Fruit fly (Drosophila melanogaster) whole organism, embryonic: ENCODE measurements around the gene CG2321.

Experiments used
- CG1602 ChIP-seq: fragments of 200-800 bp; sonication (Bioruptor generic); optimal IDR thresholded peaks from 3 replicates; lab custom pipeline; 2016; ENCODE audit warnings: missing biosample characterization, missing genetic modification characterization
- CG17328 ChIP-seq: fragments of 200-800 bp; sonication (Bioruptor generic); IDR thresholded peaks from 2 replicates; pipeline ENCODE4 v1.3.6; 2022; ENCODE audit warnings: missing biosample characterization, missing genetic modification characterization
- CG17359 ChIP-seq: fragments of 200-800 bp; sonication (Bioruptor generic); optimal IDR thresholded peaks from 3 replicates; lab custom pipeline; 2018; ENCODE audit warnings: missing biosample characterization, mild to moderate bottlenecking, missing genetic modification characterization, moderate library complexity
- CG17385 ChIP-seq: fragments of 200-800 bp; sonication (Bioruptor generic); optimal IDR thresholded peaks from 3 replicates; lab custom pipeline; 2018; ENCODE audit warnings: missing biosample characterization, mild to moderate bottlenecking, missing genetic modification characterization
- CG18619 ChIP-seq: fragments of 200-800 bp; sonication (Bioruptor generic); optimal IDR thresholded peaks from 3 replicates; lab custom pipeline; 2017; ENCODE audit warnings: missing biosample characterization, mild to moderate bottlenecking, missing genetic modification characterization
- CG5245 ChIP-seq: fragments of 200-800 bp; sonication (Bioruptor generic); optimal IDR thresholded peaks from 3 replicates; lab custom pipeline; 2016; ENCODE audit warnings: missing biosample characterization, missing genetic modification characterization
- CG9932 ChIP-seq: fragments of 200-800 bp; sonication (Bioruptor generic); IDR thresholded peaks from 2 replicates; pipeline ENCODE4 v1.3.6; 2022; ENCODE audit warnings: missing biosample characterization, missing genetic modification characterization
- MBD-R2 ChIP-seq: fragments of 200-800 bp; sonication (Bioruptor generic); IDR thresholded peaks from 2 replicates; pipeline ENCODE4 v1.3.6; 2022; ENCODE audit warnings: missing biosample characterization, missing genetic modification characterization
- bigmax ChIP-seq: fragments of 200-800 bp; sonication (Bioruptor generic); optimal IDR thresholded peaks from 2 replicates; lab custom pipeline; 2018; ENCODE audit warnings: missing biosample characterization, mild to moderate bottlenecking, missing genetic modification characterization
- exex ChIP-seq: fragments of 200-800 bp; sonication (Bioruptor generic); optimal IDR thresholded peaks from 4 replicates; lab custom pipeline; 2018; ENCODE audit warnings: missing biosample characterization, mild to moderate bottlenecking, missing genetic modification characterization, moderate library complexity
- eyg ChIP-seq: fragments of 200-800 bp; sonication (Bioruptor generic); optimal IDR thresholded peaks from 3 replicates; lab custom pipeline; 2016; ENCODE audit warnings: missing biosample characterization, missing genetic modification characterization
- jing ChIP-seq: fragments of 200-800 bp; sonication (Bioruptor generic); optimal IDR thresholded peaks from 2 replicates; lab custom pipeline; 2018; ENCODE audit warnings: missing biosample characterization, mild to moderate bottlenecking, missing genetic modification characterization
- phol ChIP-seq: fragments of 200-800 bp; sonication (Bioruptor generic); optimal IDR thresholded peaks from 3 replicates; lab custom pipeline; 2018; ENCODE audit warnings: missing biosample characterization, mild to moderate bottlenecking, missing genetic modification characterization, moderate library complexity
- vfl ChIP-seq: fragments of 200-800 bp; sonication (Bioruptor generic); optimal IDR thresholded peaks from 2 replicates; lab custom pipeline; 2016; ENCODE audit warnings: missing biosample characterization, missing genetic modification characterization

dm6 chr3R:29470122-29470521 lies 18.9 kb downstream of the CG2321 start:
- TF ChIP-seq exex (tag; lab: Kevin White, UChicago): no peak
- no peak for TF ChIP-seq CG17328 (GFP tag; lab: Robert Waterston, UW)
- no peak for TF ChIP-seq CG1602 (GFP tag; lab: Kevin White, UChicago)
- TF ChIP-seq eyg: no peak
- TF ChIP-seq MBD-R2 (GFP tag; lab: Robert Waterston, UW): no peak
- no peak for TF ChIP-seq CG17385 (GFP tag; lab: Kevin White, UChicago)
- TF ChIP-seq CG9932 (GFP tag; lab: Robert Waterston, UW): no peak
- TF ChIP-seq CG5245 (GFP tag; lab: Kevin White, UChicago): no peak
- no peak for TF ChIP-seq vfl (GFP tag; lab: Kevin White, UChicago)
- no peak for TF ChIP-seq CG18619 (GFP tag; lab: Kevin White, UChicago)
- TF ChIP-seq jing: peak; percentile 0
- no peak for TF ChIP-seq bigmax (GFP tag; lab: Kevin White, UChicago)
- no peak for TF ChIP-seq CG17359 (tag; lab: Kevin White, UChicago)
- TF ChIP-seq phol (tag; lab: Kevin White, UChicago): no peak
